Fruit fly (Drosophila melanogaster) whole organism, adult: ENCODE data around the gene Tspo.

Source experiments
- CG11617 ChIP-seq: fragments of 200-800 bp; sonication (Bioruptor generic); optimal IDR thresholded peaks from 2 replicates; lab custom pipeline; 2017; ENCODE audit warnings: mild to moderate bottlenecking, missing biosample characterization, missing genetic modification reagents, missing genetic modification characterization
- CG12768 ChIP-seq: fragments of 200-800 bp; sonication (Bioruptor generic); optimal IDR thresholded peaks from 2 replicates; lab custom pipeline; 2017; ENCODE audit warnings: missing biosample characterization, missing genetic modification characterization, mild to moderate bottlenecking, moderate library complexity, missing genetic modification reagents
- CG14711 ChIP-seq: fragments of 200-800 bp; sonication (Bioruptor generic); optimal IDR thresholded peaks from 2 replicates; lab custom pipeline; 2018; ENCODE audit warnings: missing biosample characterization, mild to moderate bottlenecking, missing genetic modification characterization, moderate library complexity
- CG1620 ChIP-seq: fragments of 200-800 bp; sonication (Bioruptor generic); optimal IDR thresholded peaks from 2 replicates; lab custom pipeline; 2016; ENCODE audit warnings: missing biosample characterization, missing genetic modification characterization
- CG33017 ChIP-seq: fragments of 200-800 bp; sonication (Bioruptor generic); optimal IDR thresholded peaks from 2 replicates; lab custom pipeline; 2018; ENCODE audit warnings: missing biosample characterization, mild to moderate bottlenecking, missing genetic modification characterization, moderate library complexity
- CG5204 ChIP-seq: fragments of 200-800 bp; sonication (Bioruptor generic); optimal IDR thresholded peaks from 2 replicates; lab custom pipeline; 2016; ENCODE audit warnings: missing biosample characterization, missing genetic modification characterization
- CG7045 ChIP-seq: fragments of 200-800 bp; sonication (Bioruptor generic); optimal IDR thresholded peaks from 2 replicates; lab custom pipeline; 2017; ENCODE audit warnings: missing biosample characterization, mild to moderate bottlenecking, missing genetic modification characterization
- CG7101 ChIP-seq: fragments of 200-800 bp; sonication (Bioruptor generic); optimal IDR thresholded peaks from 2 replicates; lab custom pipeline; 2018; ENCODE audit warnings: missing biosample characterization, mild to moderate bottlenecking, missing genetic modification characterization, moderate library complexity
- Clk ChIP-seq: fragments of 200-800 bp; sonication (Bioruptor generic); optimal IDR thresholded peaks from 2 replicates; lab custom pipeline; 2017; ENCODE audit warnings: missing biosample characterization, missing genetic modification characterization
- Crg-1 ChIP-seq: fragments of 200-800 bp; sonication (Bioruptor generic); optimal IDR thresholded peaks from 2 replicates; lab custom pipeline; 2016; ENCODE audit warnings: missing biosample characterization, missing genetic modification characterization
- Hr96 ChIP-seq: fragments of 200-800 bp; sonication (Bioruptor generic); optimal IDR thresholded peaks from 2 replicates; lab custom pipeline; 2016; ENCODE audit warnings: missing biosample characterization, missing genetic modification characterization
- Mnt ChIP-seq: fragments of 200-800 bp; sonication (Bioruptor generic); optimal IDR thresholded peaks from 2 replicates; lab custom pipeline; 2016; ENCODE audit warnings: missing biosample characterization, mild to moderate bottlenecking, missing genetic modification characterization
- bab1 ChIP-seq: fragments of 200-800 bp; sonication (Bioruptor generic); optimal IDR thresholded peaks from 3 replicates; lab custom pipeline; 2019; ENCODE audit warnings: missing biosample characterization, mild to moderate bottlenecking, missing genetic modification characterization, moderate library complexity
- cic ChIP-seq: fragments of 200-800 bp; sonication (Bioruptor generic); optimal IDR thresholded peaks from 2 replicates; lab custom pipeline; 2017; ENCODE audit warnings: missing biosample characterization, mild to moderate bottlenecking, missing genetic modification characterization, moderate library complexity
- cnc ChIP-seq, 2 experiments: fragments of >200 bp; optimal IDR thresholded peaks; 2 replicates each; lab custom pipeline; 2017
- kay ChIP-seq: fragments of 200-800 bp; sonication (Bioruptor generic); peaks from one replicate; lab custom pipeline; 2016; ENCODE audit warnings: missing biosample characterization, missing genetic modification characterization, borderline replicate concordance
- ovo ChIP-seq: fragments of 200-800 bp; sonication (Bioruptor generic); optimal IDR thresholded peaks from 2 replicates; lab custom pipeline; 2016; ENCODE audit warnings: missing biosample characterization, missing genetic modification characterization
- pad ChIP-seq: fragments of 200-800 bp; sonication (Bioruptor generic); optimal IDR thresholded peaks from 3 replicates; lab custom pipeline; 2017; ENCODE audit warnings: missing biosample characterization, missing genetic modification characterization, mild to moderate bottlenecking, moderate library complexity, missing genetic modification reagents
- tj ChIP-seq: fragments of 200-800 bp; sonication (Bioruptor generic); optimal IDR thresholded peaks from 3 replicates; lab custom pipeline; 2017; ENCODE audit warnings: missing biosample characterization, mild to moderate bottlenecking, missing genetic modification characterization, moderate library complexity
- toe ChIP-seq: fragments of 200-800 bp; sonication (Bioruptor generic); optimal IDR thresholded peaks from 2 replicates; lab custom pipeline; 2016; ENCODE audit warnings: missing biosample characterization, missing genetic modification characterization

Gene Tspo

DNA sequence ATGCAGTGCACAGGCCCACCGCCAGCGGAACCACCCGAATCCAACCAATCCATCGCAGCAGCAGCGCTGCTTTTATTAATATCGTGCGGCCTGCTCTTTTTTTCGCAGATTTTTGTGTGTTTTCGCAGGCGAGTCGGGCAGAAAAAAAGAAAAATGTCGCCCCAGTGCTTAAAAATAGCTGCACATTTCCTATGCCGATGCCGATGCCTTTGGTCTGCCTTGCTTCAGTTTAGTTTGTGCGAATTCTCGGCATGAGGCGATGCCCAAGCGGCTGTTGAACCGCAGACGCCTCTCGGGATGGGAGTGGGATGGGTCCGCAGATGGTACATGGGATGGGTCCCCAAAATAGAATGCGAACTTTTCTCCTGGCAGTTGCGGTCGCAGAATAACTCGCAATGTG is 3.9 kb downstream of the Tspo start:
- TF ChIP-seq Clk (GFP tag; lab: Kevin White, UChicago): no peak
- no peak for TF ChIP-seq toe
- no peak for TF ChIP-seq Hr96 (GFP tag; lab: Kevin White, UChicago)
- no peak for TF ChIP-seq pad (GFP tag; lab: Kevin White, UChicago)
- TF ChIP-seq CG7045: no peak
- no peak for TF ChIP-seq cic (GFP tag; lab: Kevin White, UChicago)
- no peak for TF ChIP-seq tj (GFP tag; lab: Kevin White, UChicago)
- TF ChIP-seq CG1620 (GFP tag; lab: Kevin White, UChicago): no peak
- TF ChIP-seq kay (GFP tag; lab: Kevin White, UChicago): no peak
- no peak for TF ChIP-seq CG11617
- TF ChIP-seq Mnt (GFP tag; lab: Kevin White, UChicago): no peak
- TF ChIP-seq CG5204 (GFP tag; lab: Kevin White, UChicago): no peak
- no peak for TF ChIP-seq ovo
- no peak for TF ChIP-seq CG7101 (tag; lab: Kevin White, UChicago)

- no peak for TF ChIP-seq tj (GFP tag; lab: Kevin White, UChicago)
- TF ChIP-seq CG7045: no peak
- TF ChIP-seq CG12768 (GFP tag; lab: Kevin White, UChicago): no peak
- peak; percentile 8 for TF ChIP-seq cic (GFP tag; lab: Kevin White, UChicago)
- TF ChIP-seq Clk (GFP tag; lab: Kevin White, UChicago): no peak
- TF ChIP-seq Mnt (GFP tag; lab: Kevin White, UChicago): peak; percentile 79
- TF ChIP-seq bab1 (GFP tag; lab: Kevin White, UChicago): peak; percentile 47
- TF ChIP-seq CG7101 (tag; lab: Kevin White, UChicago): peak; percentile 39
Observed at dm6 chr2L:563769-564550, 4.5 kb downstream of the Tspo start, which contains the start of the genes uncNacbeta and CG2794. Gene uncNacbeta, minus strand, starts transcription at chr2L:563819. Gene CG2794, plus strand, starts transcription at chr2L:564163.

- peak; percentile 6 for TF ChIP-seq CG12768 (GFP tag; lab: Kevin White, UChicago)
- TF ChIP-seq Crg-1: peak; percentile 62
- TF ChIP-seq kay (GFP tag; lab: Kevin White, UChicago): no peak
- peak; percentile 23 for TF ChIP-seq pad (GFP tag; lab: Kevin White, UChicago)
- peak; percentile 66 for TF ChIP-seq toe
- no peak for TF ChIP-seq CG7045
- peak; percentile 49 for TF ChIP-seq bab1 (GFP tag; lab: Kevin White, UChicago)
- TF ChIP-seq cic (GFP tag; lab: Kevin White, UChicago): no peak
- TF ChIP-seq cnc (optimal IDR thresholded peaks at IDR 0.05; lab: Kevin White, UChicago): no peak
- peak; percentile 55 for TF ChIP-seq CG14711 (tag; lab: Kevin White, UChicago)
- peak; percentile 44 for TF ChIP-seq Clk (GFP tag; lab: Kevin White, UChicago)
- peak; percentile 97 for TF ChIP-seq Mnt (GFP tag; lab: Kevin White, UChicago)
- TF ChIP-seq Hr96 (GFP tag; lab: Kevin White, UChicago): peak; percentile 20
- TF ChIP-seq CG11617: peak; percentile 58
- no peak for TF ChIP-seq CG5204 (GFP tag; lab: Kevin White, UChicago)
- peak; percentile 2 for TF ChIP-seq tj (GFP tag; lab: Kevin White, UChicago)
- peak; percentile 67 for TF ChIP-seq CG1620 (GFP tag; lab: Kevin White, UChicago)
- TF ChIP-seq ovo: no peak
- TF ChIP-seq CG33017 (tag; lab: Kevin White, UChicago): no peak
- peak; percentile 55 for TF ChIP-seq CG7101 (tag; lab: Kevin White, UChicago)
Observed at dm6 chr2L:568030-568429, 8.6 kb downstream of the Tspo start, which contains the start of the genes Nle and Sf3b1. Gene Nle, minus strand, starts transcription at chr2L:568121. Gene Sf3b1, plus strand, starts transcription at chr2L:568340.

DNA sequence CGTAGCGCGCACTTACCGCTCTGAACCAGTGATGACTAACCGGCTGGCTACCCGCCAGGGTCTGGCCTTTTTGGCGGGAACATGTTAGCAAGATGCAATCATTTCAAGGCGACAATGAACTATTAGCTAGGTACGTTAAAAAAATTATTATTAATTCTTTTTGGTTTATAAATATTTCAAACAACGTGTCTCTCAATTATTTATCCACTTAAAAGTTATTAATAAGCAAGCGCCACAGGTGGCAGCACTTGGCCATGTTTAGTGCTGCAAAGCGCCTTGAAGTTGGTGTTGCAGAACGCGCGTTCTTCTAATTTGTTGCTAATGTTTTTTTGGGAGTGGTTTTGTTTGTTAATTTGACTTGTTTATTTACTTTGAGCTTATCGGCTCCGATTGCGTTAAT is 14.8 kb downstream of the Tspo start, which contains the start of the genes Ipk2 and cold:
Ipk2 (minus strand) TSS at position 39 of the 400 bp plus-strand sequence.
cold (plus strand) TSS at position 66 of the 400 bp plus-strand sequence.
- peak; percentile 82 for TF ChIP-seq CG7045
- TF ChIP-seq bab1 (GFP tag; lab: Kevin White, UChicago): peak; percentile 86
- peak; percentile 83 for TF ChIP-seq Mnt (GFP tag; lab: Kevin White, UChicago)
- peak; percentile 83 for TF ChIP-seq CG11617
- peak; percentile 89 for TF ChIP-seq toe
- TF ChIP-seq CG7101 (tag; lab: Kevin White, UChicago): peak; percentile 86
- peak; percentile 53 for TF ChIP-seq cic (GFP tag; lab: Kevin White, UChicago)
- TF ChIP-seq Clk (GFP tag; lab: Kevin White, UChicago): peak; percentile 83
- TF ChIP-seq Crg-1: peak; percentile 90
- peak; percentile 83 for TF ChIP-seq pad (GFP tag; lab: Kevin White, UChicago)
- TF ChIP-seq CG5204 (GFP tag; lab: Kevin White, UChicago): peak; percentile 84
- TF ChIP-seq kay (GFP tag; lab: Kevin White, UChicago): no peak
- TF ChIP-seq CG33017 (tag; lab: Kevin White, UChicago): peak; percentile 64
- no peak for TF ChIP-seq cnc (optimal IDR thresholded peaks at IDR 0.05; lab: Kevin White, UChicago)
- TF ChIP-seq CG1620 (GFP tag; lab: Kevin White, UChicago): peak; percentile 93
- TF ChIP-seq CG14711 (tag; lab: Kevin White, UChicago): peak; percentile 70
- TF ChIP-seq ovo: peak; percentile 31
- peak; percentile 88 for TF ChIP-seq CG12768 (GFP tag; lab: Kevin White, UChicago)
- TF ChIP-seq tj (GFP tag; lab: Kevin White, UChicago): peak; percentile 54
- TF ChIP-seq Hr96 (GFP tag; lab: Kevin White, UChicago): peak; percentile 81

- peak; percentile 10 for TF ChIP-seq bab1 (GFP tag; lab: Kevin White, UChicago)
- TF ChIP-seq cic (GFP tag; lab: Kevin White, UChicago): no peak
Observed at dm6 chr2L:576559-577184, 17.3 kb downstream of the Tspo start, which contains the start of gene Ptth. Gene Ptth, minus strand, starts transcription at chr2L:576896.
